Fruit fly (Drosophila melanogaster) whole organism, embryonic: ENCODE data around the gene H.
A peak's percentile ranks its signal among the peaks of the same experiment; 100 is the strongest.

Experiments used
- BtbVII ChIP-seq: fragments of 200-800 bp; sonication (Bioruptor generic); optimal IDR thresholded peaks from 3 replicates; lab custom pipeline; 2017; ENCODE audit warnings: missing biosample characterization, mild to moderate bottlenecking, missing genetic modification characterization
- CG11085 ChIP-seq: fragments of 200-800 bp; sonication (Bioruptor generic); IDR thresholded peaks from 2 replicates; pipeline ENCODE4 v1.3.6; 2022; ENCODE audit warnings: missing biosample characterization, missing genetic modification characterization
- CG12071 ChIP-seq: fragments of 200-800 bp; sonication (Bioruptor generic); optimal IDR thresholded peaks from 3 replicates; lab custom pipeline; 2018; ENCODE audit warnings: missing biosample characterization, mild to moderate bottlenecking, missing genetic modification characterization
- CG15514 ChIP-seq: fragments of 200-800 bp; sonication (Bioruptor generic); optimal IDR thresholded peaks from 3 replicates; lab custom pipeline; 2017; ENCODE audit warnings: missing biosample characterization, missing genetic modification characterization, mild to moderate bottlenecking, moderate library complexity, missing genetic modification reagents
- CG1602 ChIP-seq: fragments of 200-800 bp; sonication (Bioruptor generic); optimal IDR thresholded peaks from 3 replicates; lab custom pipeline; 2016; ENCODE audit warnings: missing biosample characterization, missing genetic modification characterization
- CG17802 ChIP-seq: fragments of 200-800 bp; sonication (Bioruptor generic); optimal IDR thresholded peaks from 2 replicates; lab custom pipeline; 2018; ENCODE audit warnings: missing biosample characterization, mild to moderate bottlenecking, missing genetic modification characterization, moderate library complexity
- CG2678 ChIP-seq: fragments of 200-800 bp; sonication (Bioruptor generic); optimal IDR thresholded peaks from 3 replicates; lab custom pipeline; 2019; ENCODE audit warnings: missing biosample characterization, mild to moderate bottlenecking, missing genetic modification characterization, moderate library complexity
- CG2875 ChIP-seq: fragments of 200-800 bp; sonication (Bioruptor generic); optimal IDR thresholded peaks from 2 replicates; lab custom pipeline; 2017; ENCODE audit warnings: missing biosample characterization, mild to moderate bottlenecking, missing genetic modification characterization, missing genetic modification reagents
- CG30431 ChIP-seq: fragments of 200-800 bp; sonication (Bioruptor generic); optimal IDR thresholded peaks from 2 replicates; lab custom pipeline; 2017; ENCODE audit warnings: missing biosample characterization, missing genetic modification characterization
- CG3065 ChIP-seq: fragments of 200-800 bp; sonication (Bioruptor generic); optimal IDR thresholded peaks from 2 replicates; lab custom pipeline; 2016; ENCODE audit warnings: missing biosample characterization, missing genetic modification characterization
- CG3163 ChIP-seq: fragments of 200-800 bp; sonication (Bioruptor generic); optimal IDR thresholded peaks from 3 replicates; lab custom pipeline; 2016; ENCODE audit warnings: missing biosample characterization, missing genetic modification characterization
- CG32532 ChIP-seq: fragments of 200-800 bp; sonication (Bioruptor generic); IDR thresholded peaks from 2 replicates; pipeline ENCODE4 v1.3.6; 2022; ENCODE audit warnings: missing biosample characterization, missing genetic modification characterization
- CG32772 ChIP-seq: fragments of 200-800 bp; sonication (Bioruptor generic); IDR thresholded peaks from 2 replicates; pipeline ENCODE4 v1.3.6; 2022; ENCODE audit warnings: missing biosample characterization, missing genetic modification characterization
- CG34422 ChIP-seq: fragments of 200-800 bp; sonication (Bioruptor generic); IDR thresholded peaks from 3 replicates; pipeline ENCODE4 v1.3.6; 2022; ENCODE audit warnings: missing biosample characterization, missing genetic modification characterization
- CG4360 ChIP-seq: fragments of 200-800 bp; sonication (Bioruptor generic); IDR thresholded peaks from 2 replicates; pipeline ENCODE4 v1.3.6; 2022; ENCODE audit warnings: missing biosample characterization, missing genetic modification characterization
- CG4730 ChIP-seq: fragments of 200-800 bp; sonication (Bioruptor generic); IDR thresholded peaks from 2 replicates; pipeline ENCODE4 v1.3.6; 2022; ENCODE audit warnings: missing biosample characterization, missing genetic modification characterization
- CG6254 ChIP-seq: fragments of 200-800 bp; sonication (Bioruptor generic); optimal IDR thresholded peaks from 3 replicates; lab custom pipeline; 2017; ENCODE audit warnings: mild to moderate bottlenecking, missing biosample characterization, missing genetic modification reagents, missing genetic modification characterization
- CG6689 ChIP-seq: fragments of 200-800 bp; sonication (Bioruptor generic); IDR thresholded peaks from 2 replicates; pipeline ENCODE4 v1.3.6; 2022; ENCODE audit warnings: missing biosample characterization, missing genetic modification characterization
- CG6765 ChIP-seq: fragments of 200-800 bp; sonication (Bioruptor generic); optimal IDR thresholded peaks from 3 replicates; lab custom pipeline; 2017; ENCODE audit warnings: missing biosample characterization, mild to moderate bottlenecking, missing genetic modification characterization
- CG9609 ChIP-seq: fragments of 200-800 bp; sonication (Bioruptor generic); optimal IDR thresholded peaks from 3 replicates; lab custom pipeline; 2016; ENCODE audit warnings: missing biosample characterization, missing genetic modification characterization
- Dp ChIP-seq: fragments of 200-800 bp; sonication (Bioruptor generic); optimal IDR thresholded peaks from 2 replicates; lab custom pipeline; 2018; ENCODE audit warnings: missing biosample characterization, mild to moderate bottlenecking, missing genetic modification characterization, moderate library complexity
- Drgx ChIP-seq: fragments of 200-800 bp; sonication (Bioruptor generic); IDR thresholded peaks from 2 replicates; pipeline ENCODE4 v1.3.6; 2022; ENCODE audit warnings: missing biosample characterization, missing genetic modification characterization
- E2f1 ChIP-seq: fragments of 200-800 bp; sonication (Bioruptor generic); IDR thresholded peaks from 2 replicates; pipeline ENCODE4 v1.3.6; 2022; ENCODE audit warnings: missing biosample characterization, missing genetic modification characterization
- E2f2 ChIP-seq: fragments of 200-800 bp; sonication (Bioruptor generic); IDR thresholded peaks from 2 replicates; pipeline ENCODE4 v1.3.6; 2022; ENCODE audit warnings: missing biosample characterization, missing genetic modification characterization
- HLH3B ChIP-seq: fragments of 200-800 bp; sonication (Bioruptor generic); IDR thresholded peaks from 2 replicates; pipeline ENCODE4 v1.3.6; 2022; ENCODE audit warnings: missing biosample characterization, missing genetic modification characterization
- MBD-R2 ChIP-seq: fragments of 200-800 bp; sonication (Bioruptor generic); IDR thresholded peaks from 2 replicates; pipeline ENCODE4 v1.3.6; 2022; ENCODE audit warnings: missing biosample characterization, missing genetic modification characterization
- Med ChIP-seq: fragments of 200-800 bp; sonication (Bioruptor generic); peaks from one replicate; lab custom pipeline; 2016; ENCODE audit warnings: missing biosample characterization, missing genetic modification characterization, mild to moderate bottlenecking, inconsistent platforms, moderate library complexity
- Mrtf ChIP-seq: fragments of 200-800 bp; sonication (Bioruptor generic); IDR thresholded peaks from 3 replicates; pipeline ENCODE4 v1.3.6; 2022; ENCODE audit warnings: missing biosample characterization, missing genetic modification characterization
- NC2α ChIP-seq: fragments of 200-800 bp; sonication (Bioruptor generic); optimal IDR thresholded peaks from 2 replicates; lab custom pipeline; 2016; ENCODE audit warnings: missing biosample characterization, missing genetic modification characterization
- Ptx1 ChIP-seq: fragments of 200-800 bp; sonication (Bioruptor generic); IDR thresholded peaks from 2 replicates; pipeline ENCODE4 v1.3.6; 2022; ENCODE audit warnings: missing biosample characterization, missing genetic modification characterization
- Side ChIP-seq: fragments of 200-800 bp; sonication (Bioruptor generic); optimal IDR thresholded peaks from 2 replicates; lab custom pipeline; 2016; ENCODE audit warnings: missing biosample characterization, missing genetic modification characterization
- TFAM ChIP-seq: fragments of 200-800 bp; sonication (Bioruptor generic); optimal IDR thresholded peaks from 2 replicates; lab custom pipeline; 2017; ENCODE audit warnings: missing biosample characterization, missing genetic modification characterization, inconsistent platforms
- Tbp ChIP-seq: fragments of >200 bp; optimal IDR thresholded peaks from 2 replicates; lab custom pipeline; 2018; ENCODE audit warnings: missing biosample characterization, missing genetic modification characterization
- YL-1 ChIP-seq: fragments of 200-800 bp; sonication (Bioruptor generic); optimal IDR thresholded peaks from 3 replicates; lab custom pipeline; 2017; ENCODE audit warnings: missing biosample characterization, mild to moderate bottlenecking, missing genetic modification characterization
- al ChIP-seq: fragments of 200-800 bp; sonication (Bioruptor generic); IDR thresholded peaks from 2 replicates; pipeline ENCODE4 v1.3.6; 2022; ENCODE audit warnings: missing biosample characterization, missing genetic modification characterization
- disco-r ChIP-seq: fragments of 200-800 bp; sonication (Bioruptor generic); optimal IDR thresholded peaks from 2 replicates; lab custom pipeline; 2016; ENCODE audit warnings: missing biosample characterization, missing genetic modification characterization
- dpn ChIP-seq, 2 experiments: fragments of 200-800 bp; sonication (Bioruptor generic); optimal IDR thresholded peaks; 3 replicates each; lab custom pipeline; 2016; ENCODE audit warnings: missing biosample characterization in 2 of 2, missing genetic modification characterization in 2 of 2
- ewg ChIP-seq: fragments of 200-800 bp; sonication (Bioruptor generic); optimal IDR thresholded peaks from 3 replicates; lab custom pipeline; 2017; ENCODE audit warnings: mild to moderate bottlenecking, missing biosample characterization, missing genetic modification reagents, missing genetic modification characterization
- eyg ChIP-seq: fragments of 200-800 bp; sonication (Bioruptor generic); optimal IDR thresholded peaks from 3 replicates; lab custom pipeline; 2016; ENCODE audit warnings: missing biosample characterization, missing genetic modification characterization
- fd96Cb ChIP-seq: fragments of 200-800 bp; sonication (Bioruptor generic); optimal IDR thresholded peaks from 2 replicates; lab custom pipeline; 2018; ENCODE audit warnings: missing biosample characterization, mild to moderate bottlenecking, missing genetic modification characterization, moderate library complexity
- gcm2 ChIP-seq: fragments of 200-800 bp; sonication (Bioruptor generic); optimal IDR thresholded peaks from 2 replicates; lab custom pipeline; 2016; ENCODE audit warnings: missing biosample characterization, missing genetic modification characterization
- ham ChIP-seq: fragments of 200-800 bp; sonication (Bioruptor generic); IDR thresholded peaks from 2 replicates; pipeline ENCODE4 v1.3.6; 2022; ENCODE audit warnings: missing biosample characterization, missing genetic modification characterization
- hb ChIP-seq: fragments of 200-800 bp; sonication (Bioruptor generic); IDR thresholded peaks from 3 replicates; pipeline ENCODE4 v1.3.6; 2022; ENCODE audit warnings: missing biosample characterization, missing genetic modification characterization; ENCODE audit not compliant: partially characterized antibody
- kay ChIP-seq: fragments of 200-800 bp; sonication (Bioruptor generic); optimal IDR thresholded peaks from 2 replicates; lab custom pipeline; 2016; ENCODE audit warnings: missing biosample characterization, missing genetic modification characterization
- maf-S ChIP-seq: fragments of 200-800 bp; sonication (Bioruptor generic); optimal IDR thresholded peaks from 2 replicates; lab custom pipeline; 2016; ENCODE audit warnings: missing biosample characterization, missing genetic modification characterization
- onecut ChIP-seq: fragments of 200-800 bp; sonication (Bioruptor generic); IDR thresholded peaks from 2 replicates; pipeline ENCODE4 v1.3.6; 2022; ENCODE audit warnings: missing biosample characterization, missing genetic modification characterization
- row ChIP-seq: fragments of 200-800 bp; sonication (Bioruptor generic); IDR thresholded peaks from 3 replicates; pipeline ENCODE4 v1.3.6; 2022; ENCODE audit warnings: missing biosample characterization, missing genetic modification characterization
- run ChIP-seq: fragments of 200-800 bp; sonication (Bioruptor generic); optimal IDR thresholded peaks from 3 replicates; lab custom pipeline; 2018; ENCODE audit warnings: missing biosample characterization, mild to moderate bottlenecking, missing genetic modification characterization
- scrt ChIP-seq: fragments of 200-800 bp; sonication (Bioruptor generic); optimal IDR thresholded peaks from 2 replicates; lab custom pipeline; 2018; ENCODE audit warnings: missing biosample characterization, mild to moderate bottlenecking, missing genetic modification characterization, moderate library complexity
- sr ChIP-seq: fragments of 200-800 bp; sonication (Bioruptor generic); IDR thresholded peaks from 3 replicates; pipeline ENCODE4 v1.3.6; 2022; ENCODE audit warnings: missing biosample characterization, missing genetic modification characterization
- stc ChIP-seq: fragments of 200-800 bp; sonication (Bioruptor generic); IDR thresholded peaks from 2 replicates; pipeline ENCODE4 v1.3.6; 2022; ENCODE audit warnings: missing biosample characterization, missing genetic modification characterization
- vvl ChIP-seq: fragments of 200-800 bp; sonication (Bioruptor generic); IDR thresholded peaks from 2 replicates; pipeline ENCODE4 v1.3.6; 2022; ENCODE audit warnings: missing biosample characterization, missing genetic modification characterization

H gene

dm6 chr3R:20635735-20636134, 14.0 kb downstream of the H start (continued):
- TF ChIP-seq fd96Cb (tag; lab: Kevin White, UChicago), result no peak
- no peak for TF ChIP-seq CG2678 (tag; lab: Kevin White, UChicago)
- TF ChIP-seq Drgx (GFP tag; lab: Robert Waterston, UW), result no peak
- no peak for TF ChIP-seq CG3163
- TF ChIP-seq CG6689 (GFP tag; lab: Robert Waterston, UW), result no peak
- TF ChIP-seq disco-r (GFP tag; lab: Kevin White, UChicago), result no peak
- no peak for TF ChIP-seq CG30431 (GFP tag; lab: Kevin White, UChicago)
- no peak for TF ChIP-seq CG9609
- no peak for TF ChIP-seq CG2875 (GFP tag; lab: Kevin White, UChicago)
- peak; percentile 71 for TF ChIP-seq Med (GFP tag; lab: Kevin White, UChicago)
- peak; percentile 46; the same call in 1 of the 2 replicates for TF ChIP-seq CG32532 (GFP tag; lab: Robert Waterston, UW)
- TF ChIP-seq maf-S (GFP tag; lab: Kevin White, UChicago), result no peak
- TF ChIP-seq run (tag; lab: Kevin White, UChicago), result no peak
- peak; percentile 15 for TF ChIP-seq CG12071 (GFP tag; lab: Kevin White, UChicago)
- no peak for TF ChIP-seq gcm2
- TF ChIP-seq CG17802 (tag; lab: Kevin White, UChicago), result no peak
- peak; percentile 49 for TF ChIP-seq YL-1 (GFP tag; lab: Kevin White, UChicago)
- TF ChIP-seq CG6765 (GFP tag; lab: Kevin White, UChicago), result peak; percentile 13
- TF ChIP-seq sr, result no peak
- TF ChIP-seq ham (GFP tag; lab: Robert Waterston, UW), result no peak
- peak; percentile 99 for TF ChIP-seq onecut (GFP tag; lab: Robert Waterston, UW)
- TF ChIP-seq ewg (GFP tag; lab: Kevin White, UChicago), result peak; percentile 93
- no peak for TF ChIP-seq Mrtf (GFP tag; lab: Robert Waterston, UW)
- no peak for TF ChIP-seq BtbVII (GFP tag; lab: Kevin White, UChicago)
- peak; percentile 65; the same call in 1 of the 3 replicates for TF ChIP-seq CG34422 (GFP tag; lab: Robert Waterston, UW)
- TF ChIP-seq CG4360 (GFP tag; lab: Robert Waterston, UW), result 0 out of 2 replicates have a peak, but pooled peaks have one; percentile 9
- TF ChIP-seq Side, result no peak
- no peak for TF ChIP-seq Tbp
- no peak for TF ChIP-seq kay (GFP tag; lab: Kevin White, UChicago)
- TF ChIP-seq Dp (GFP tag; lab: Kevin White, UChicago), result peak; percentile 87
- TF ChIP-seq Ptx1 (GFP tag; lab: Robert Waterston, UW), result no peak
- TF ChIP-seq eyg, result peak; percentile 5
- TF ChIP-seq E2f1 (GFP tag; lab: Robert Waterston, UW), result peak; percentile 28; the same call in 1 of the 2 replicates
- no peak for TF ChIP-seq CG32772 (GFP tag; lab: Robert Waterston, UW)
- no peak for TF ChIP-seq CG1602
- TF ChIP-seq MBD-R2 (GFP tag; lab: Robert Waterston, UW), result peak; percentile 41; the same call in 1 of the 2 replicates
- TF ChIP-seq CG11085 (GFP tag; lab: Robert Waterston, UW), result no peak
- 0 out of 2 replicates have a peak, but pooled peaks have one; percentile 27 for TF ChIP-seq stc (GFP tag; lab: Robert Waterston, UW)
- TF ChIP-seq CG4730 (GFP tag; lab: Robert Waterston, UW), result no peak
- no peak for TF ChIP-seq row (GFP tag; lab: Robert Waterston, UW)
- no peak for TF ChIP-seq hb
- no peak for TF ChIP-seq HLH3B (GFP tag; lab: Robert Waterston, UW)
- no peak for TF ChIP-seq CG3065
- peak; percentile 8; the same call in 1 of the 2 replicates for TF ChIP-seq vvl (GFP tag; lab: Robert Waterston, UW)
- peak; percentile 100 for TF ChIP-seq CG6254
- TF ChIP-seq E2f2, result peak; percentile 93
- peak; percentile 100 for TF ChIP-seq scrt (GFP tag; lab: Kevin White, UChicago)
- no peak for TF ChIP-seq TFAM (GFP tag; lab: Kevin White, UChicago)
- TF ChIP-seq NC2α (GFP tag; lab: Kevin White, UChicago), result peak; percentile 16
- TF ChIP-seq CG15514 (GFP tag; lab: Kevin White, UChicago), result peak; percentile 30
- TF ChIP-seq dpn (GFP tag; optimal IDR thresholded peaks at IDR 0.05; lab: Kevin White, UChicago), result no peak
- 0 out of 2 replicates have a peak, but pooled peaks have one; percentile 7 for TF ChIP-seq al
